Fruit fly (Drosophila melanogaster): ENCODE measurements around the gene dod.

Gene dod

dm6 chrX:21315852-21316251 is 29.3 kb upstream of the dod start, which contains the start of gene Rpt6:
Gene Rpt6 (plus strand): TSS chrX:21316052.
- TF ChIP-seq h (GFP tag; optimal IDR thresholded peaks at IDR 0.05) (peak; percentile 5), fru (GFP tag; optimal IDR thresholded peaks at IDR 0.05) (no peak), Myc (optimal IDR thresholded peaks at IDR 0.05) (no peak), CG9705 (GFP tag; optimal IDR thresholded peaks at IDR 0.05) (no peak), Rel (GFP tag; optimal IDR thresholded peaks at IDR 0.05) (no peak), Rel (tag; optimal IDR thresholded peaks at IDR 0.05) (peak; percentile 0), dmrt93B (GFP tag; optimal IDR thresholded peaks at IDR 0.05) (no peak), psq (GFP tag; optimal IDR thresholded peaks at IDR 0.05) (no peak), GATAd (GFP tag; optimal IDR thresholded peaks at IDR 0.05) (no peak), Jra (GFP tag; optimal IDR thresholded peaks at IDR 0.05) (peak; percentile 11), Hnf4 (GFP tag; optimal IDR thresholded peaks at IDR 0.05) (no peak)

dm6 chrX:21317422-21317821 is 27.7 kb upstream of the dod start, which contains the start of gene CG1801:
Gene CG1801 (minus strand): TSS chrX:21317522.
- no peak for TF ChIP-seq Dfd (GFP tag; optimal IDR thresholded peaks at IDR 0.05)
- TF ChIP-seq psq (GFP tag; optimal IDR thresholded peaks at IDR 0.05), result no peak
- TF ChIP-seq Mio (GFP tag; optimal IDR thresholded peaks at IDR 0.05), result no peak

dm6 chrX:21319202-21319772 is 25.9 kb upstream of the dod start, which contains the start of the genes SLIRP1 and anox:
Gene SLIRP1 (minus strand): TSS chrX:21319296.
Gene anox (minus strand): TSS chrX:21319296.
- TF ChIP-seq Dfd (GFP tag; optimal IDR thresholded peaks at IDR 0.05) (no peak), ey (GFP tag; optimal IDR thresholded peaks at IDR 0.05) (peak; percentile 76), HLH106 (tag; optimal IDR thresholded peaks at IDR 0.05) (peak; percentile 88), usp (GFP tag; optimal IDR thresholded peaks at IDR 0.05) (no peak), Abd-B (GFP tag; optimal IDR thresholded peaks at IDR 0.05) (no peak), Myc (optimal IDR thresholded peaks at IDR 0.05) (no peak), brk (GFP tag; optimal IDR thresholded peaks at IDR 0.05) (no peak), N (GFP tag; optimal IDR thresholded peaks at IDR 0.05) (no peak), br (GFP tag; optimal IDR thresholded peaks at IDR 0.05) (peak; percentile 61), Hr78 (GFP tag; optimal IDR thresholded peaks at IDR 0.05) (no peak), Dif (GFP tag; optimal IDR thresholded peaks at IDR 0.05; ENCODE audit: partially characterized antibody) (no peak), Mio (GFP tag; optimal IDR thresholded peaks at IDR 0.05) (no peak), Sp1 (GFP tag; optimal IDR thresholded peaks at IDR 0.05) (peak; percentile 87), CG32264 (GFP tag; optimal IDR thresholded peaks at IDR 0.05) (peak; percentile 43), GATAd (GFP tag; optimal IDR thresholded peaks at IDR 0.05) (no peak), foxo (GFP tag; optimal IDR thresholded peaks at IDR 0.05) (peak in 1 of 2 experiments; percentile 85), sv (GFP tag; optimal IDR thresholded peaks at IDR 0.05) (peak; percentile 83), pan (optimal IDR thresholded peaks at IDR 0.05) (no peak), lola (GFP tag; optimal IDR thresholded peaks at IDR 0.05) (no peak), Hnf4 (GFP tag; optimal IDR thresholded peaks at IDR 0.05) (peak; percentile 71), fru (GFP tag; optimal IDR thresholded peaks at IDR 0.05) (peak; percentile 85), Jra (GFP tag; optimal IDR thresholded peaks at IDR 0.05) (peak; percentile 50), tai (GFP tag; optimal IDR thresholded peaks at IDR 0.05) (no peak), jim (GFP tag; optimal IDR thresholded peaks at IDR 0.05) (no peak), CG9705 (GFP tag; optimal IDR thresholded peaks at IDR 0.05) (peak; percentile 74), psq (GFP tag; optimal IDR thresholded peaks at IDR 0.05) (peak; percentile 76), Vsx2 (GFP tag; optimal IDR thresholded peaks at IDR 0.05; ENCODE audit: partially characterized antibody) (no peak), Hr83 (GFP tag; optimal IDR thresholded peaks at IDR 0.05; ENCODE audit: poor library complexity, severe bottlenecking) (peak; percentile 32), dl (GFP tag; optimal IDR thresholded peaks at IDR 0.05; ENCODE audit: insufficient read depth in 1 of 2, partially characterized antibody in 2 of 2) (no peak), rgr (GFP tag; optimal IDR thresholded peaks at IDR 0.05) (peak; percentile 79), Rel (GFP tag; optimal IDR thresholded peaks at IDR 0.05) (no peak), Rel (tag; optimal IDR thresholded peaks at IDR 0.05) (peak; percentile 56), sage (GFP tag; optimal IDR thresholded peaks at IDR 0.05) (peak; percentile 23), woc (GFP tag; optimal IDR thresholded peaks at IDR 0.05) (peak; percentile 92), dsf (GFP tag; optimal IDR thresholded peaks at IDR 0.05; ENCODE audit: borderline replicate concordance) (no peak), CrebA (GFP tag; optimal IDR thresholded peaks at IDR 0.05; ENCODE audit: borderline replicate concordance) (no peak), h (GFP tag; optimal IDR thresholded peaks at IDR 0.05) (peak; percentile 80), OdsH (GFP tag; optimal IDR thresholded peaks at IDR 0.05) (peak; percentile 82), dmrt93B (GFP tag; optimal IDR thresholded peaks at IDR 0.05) (peak; percentile 85)
